Fruit fly (Drosophila melanogaster): ENCODE data around the gene CG16952.

The CG16952 gene

DNA sequence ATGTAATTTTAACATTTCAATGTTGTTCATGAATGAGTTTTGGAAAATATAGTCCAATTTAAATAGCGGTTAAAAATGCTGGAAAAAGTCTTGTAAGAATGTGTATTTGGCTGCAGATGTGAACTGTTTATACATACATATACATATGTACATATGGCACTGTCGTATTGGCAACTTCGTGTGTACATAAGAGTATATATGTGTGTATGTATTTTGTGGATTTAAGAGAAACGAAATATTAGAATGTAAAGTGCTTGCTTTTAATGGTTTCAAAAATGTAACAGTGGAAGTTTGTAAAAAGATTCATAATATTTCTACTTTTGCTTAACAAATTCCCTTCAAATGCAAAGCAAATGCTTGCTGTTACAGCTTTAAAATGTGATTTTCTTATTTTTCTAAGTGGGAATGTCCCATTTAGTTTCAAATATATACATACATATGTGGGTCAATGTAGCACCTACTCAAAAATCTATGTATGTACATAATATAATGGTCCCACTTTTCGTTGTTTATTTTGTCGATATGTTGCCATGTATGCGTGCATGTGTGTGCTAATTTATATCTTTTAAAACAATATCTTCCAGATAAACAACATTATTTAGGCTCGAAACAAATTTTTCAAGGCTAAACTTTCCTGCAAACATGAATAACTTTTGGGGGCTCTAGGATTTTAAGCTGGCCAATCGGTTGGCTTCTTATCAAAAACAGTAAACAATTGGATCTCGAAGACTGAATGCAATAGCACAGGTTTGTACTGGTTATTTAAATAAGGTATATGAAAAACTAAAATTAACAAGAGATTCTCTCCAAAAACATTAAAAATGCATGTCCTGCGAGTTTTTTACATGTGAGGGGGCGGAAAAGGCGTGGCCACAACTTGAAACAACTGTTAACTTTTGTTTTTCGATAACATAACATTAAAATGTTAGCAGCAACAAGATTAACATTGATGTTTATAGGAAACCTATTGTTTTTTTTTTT, 1.1 kb downstream of the CG16952 start (continued):
- TF ChIP-seq CG32532 (GFP tag; IDR thresholded peaks at IDR 0.05) (peak; percentile 16; the same call in 1 of the 2 replicates), CG11247 (GFP tag; IDR thresholded peaks at IDR 0.05) (0 out of 2 replicates have a peak, but pooled peaks have one; percentile 28), CG14014 (GFP tag; IDR thresholded peaks at IDR 0.05) (peak; percentile 79; the same call in 1 of the 2 replicates), CTCF (GFP tag; optimal IDR thresholded peaks at IDR 0.05) (peak; percentile 11), NFAT (GFP tag; IDR thresholded peaks at IDR 0.05) (peak; percentile 31; the same call in 1 of the 2 replicates), Ada2b (GFP tag; IDR thresholded peaks at IDR 0.05) (peak; percentile 23; the same call in 1 of the 2 replicates), Atf-2 (GFP tag; optimal IDR thresholded peaks at IDR 0.05) (peak; percentile 39), esg (GFP tag; conservative IDR thresholded peaks at IDR 0.05) (no peak), CG14050 (GFP tag; IDR thresholded peaks at IDR 0.05) (no peak), CG3163 (GFP tag; optimal IDR thresholded peaks at IDR 0.05) (peak; percentile 57), CG8290 (GFP tag; optimal IDR thresholded peaks at IDR 0.05) (peak; percentile 7), CG8290 (tag; optimal IDR thresholded peaks at IDR 0.05) (peak in 1 of 2 experiments; percentile 40), Xbp1 (GFP tag; optimal IDR thresholded peaks at IDR 0.05) (peak; percentile 11), CG8089 (GFP tag; optimal IDR thresholded peaks at IDR 0.05) (peak; percentile 53), HHEX (GFP tag; optimal IDR thresholded peaks at IDR 0.05) (peak; percentile 85), fru (optimal IDR thresholded peaks at IDR 0.05) (no peak), CG14441 (GFP tag; IDR thresholded peaks at IDR 0.05) (no peak), Deaf1 (tag; optimal IDR thresholded peaks at IDR 0.05) (no peak), Dll (GFP tag; IDR thresholded peaks at IDR 0.05; ENCODE audit: partially characterized antibody) (no peak), repo (GFP tag; optimal IDR thresholded peaks at IDR 0.05) (peak; percentile 51), CG6689 (GFP tag; IDR thresholded peaks at IDR 0.05) (no peak), sr (GFP tag; IDR thresholded peaks at IDR 0.05) (no peak), Max (GFP tag; optimal IDR thresholded peaks at IDR 0.05) (peak; percentile 35), CG7357 (GFP tag; IDR thresholded peaks at IDR 0.05) (peak; percentile 77), Taf1 (GFP tag; IDR thresholded peaks at IDR 0.05) (no peak), pfk (GFP tag; optimal IDR thresholded peaks at IDR 0.05) (peak; percentile 82), nerfin-1 (tag; optimal IDR thresholded peaks at IDR 0.05) (peak; percentile 51), inv (GFP tag; IDR thresholded peaks at IDR 0.05; ENCODE audit: partially characterized antibody) (no peak), Ssrp (tag; optimal IDR thresholded peaks at IDR 0.05) (no peak), CG33557 (GFP tag; optimal IDR thresholded peaks at IDR 0.05) (peak; percentile 53), Sox102F (GFP tag; optimal IDR thresholded peaks at IDR 0.05) (no peak), gro (GFP tag; optimal IDR thresholded peaks at IDR 0.05) (peak; percentile 16), Lpt (GFP tag; optimal IDR thresholded peaks at IDR 0.05) (no peak), ci (GFP tag; IDR thresholded peaks at IDR 0.05) (no peak), org-1 (GFP tag; optimal IDR thresholded peaks at IDR 0.05) (peak; percentile 62), CG1647 (GFP tag; optimal IDR thresholded peaks at IDR 0.05) (peak; percentile 41), CG10654 (GFP tag; optimal IDR thresholded peaks at IDR 0.05) (peak; percentile 48), MBD-R2 (GFP tag; IDR thresholded peaks at IDR 0.05) (no peak), CG12236 (GFP tag; optimal IDR thresholded peaks at IDR 0.05) (peak; percentile 55), CG13123 (GFP tag; optimal IDR thresholded peaks at IDR 0.05) (peak; percentile 38), CG34422 (GFP tag; IDR thresholded peaks at IDR 0.05) (no peak), CrebB (tag; optimal IDR thresholded peaks at IDR 0.05) (peak; percentile 89), gcm (GFP tag; optimal IDR thresholded peaks at IDR 0.05) (no peak), E2f2 (GFP tag; IDR thresholded peaks at IDR 0.05) (peak; percentile 43; the same call in 1 of the 2 replicates), CG10267 (tag; optimal IDR thresholded peaks at IDR 0.05) (peak; percentile 15), CG6854 (GFP tag; optimal IDR thresholded peaks at IDR 0.05) (peak; percentile 85), CG8924 (tag; optimal IDR thresholded peaks at IDR 0.05) (peak; percentile 6), CG5245 (GFP tag; optimal IDR thresholded peaks at IDR 0.05) (no peak), Nf-YA (GFP tag; IDR thresholded peaks at IDR 0.05) (peak; percentile 44; the same call in 1 of the 2 replicates), CG11695 (GFP tag; IDR thresholded peaks at IDR 0.05) (peak; percentile 61; the same call in 1 of the 3 replicates)

Data from whole organism, embryonic.